Fruit fly (Drosophila melanogaster) whole organism, embryonic: ENCODE data around the gene CG4586.

Experiments used
- Abd-B ChIP-seq: fragments of 200-800 bp; sonication (Bioruptor generic); optimal IDR thresholded peaks from 2 replicates; lab custom pipeline; 2018; ENCODE audit warnings: missing biosample characterization, mild to moderate bottlenecking, missing genetic modification characterization, moderate library complexity
- Asciz ChIP-seq: fragments of 200-800 bp; sonication (Bioruptor generic); optimal IDR thresholded peaks from 2 replicates; lab custom pipeline; 2017; ENCODE audit warnings: missing biosample characterization, mild to moderate bottlenecking, missing genetic modification characterization, missing genetic modification reagents
- CG11085 ChIP-seq: fragments of 200-800 bp; sonication (Bioruptor generic); IDR thresholded peaks from 2 replicates; pipeline ENCODE4 v1.3.6; 2022; ENCODE audit warnings: missing biosample characterization, missing genetic modification characterization
- CG13296 ChIP-seq: fragments of 200-800 bp; sonication (Bioruptor generic); optimal IDR thresholded peaks from 3 replicates; lab custom pipeline; 2018; ENCODE audit warnings: missing biosample characterization, mild to moderate bottlenecking, missing genetic modification characterization
- CG13424 ChIP-seq: fragments of 200-800 bp; sonication (Bioruptor generic); optimal IDR thresholded peaks from 2 replicates; lab custom pipeline; 2019; ENCODE audit warnings: missing biosample characterization, mild to moderate bottlenecking, missing genetic modification characterization, moderate library complexity
- CG14050 ChIP-seq: fragments of 200-800 bp; sonication (Bioruptor generic); IDR thresholded peaks from 3 replicates; pipeline ENCODE4 v1.3.6; 2022; ENCODE audit warnings: missing biosample characterization, missing genetic modification characterization
- CG14710 ChIP-seq: fragments of 200-800 bp; sonication (Bioruptor generic); optimal IDR thresholded peaks from 3 replicates; lab custom pipeline; 2019; ENCODE audit warnings: missing biosample characterization, mild to moderate bottlenecking, missing genetic modification characterization, moderate library complexity
- CG15514 ChIP-seq: fragments of 200-800 bp; sonication (Bioruptor generic); optimal IDR thresholded peaks from 3 replicates; lab custom pipeline; 2017; ENCODE audit warnings: missing biosample characterization, missing genetic modification characterization, mild to moderate bottlenecking, moderate library complexity, missing genetic modification reagents
- CG1603 ChIP-seq: fragments of 200-800 bp; sonication (Bioruptor generic); optimal IDR thresholded peaks from 2 replicates; lab custom pipeline; 2019; ENCODE audit warnings: missing biosample characterization, mild to moderate bottlenecking, missing genetic modification characterization, moderate library complexity
- CG16779 ChIP-seq: fragments of 200-800 bp; sonication (Bioruptor generic); IDR thresholded peaks from 2 replicates; pipeline ENCODE4 v1.3.6; 2022; ENCODE audit warnings: missing biosample characterization, missing genetic modification characterization
- CG16813 ChIP-seq: fragments of 200-800 bp; sonication (Bioruptor generic); IDR thresholded peaks from 3 replicates; pipeline ENCODE4 v1.3.6; 2022; ENCODE audit warnings: missing biosample characterization, missing genetic modification characterization; ENCODE audit not compliant: partially characterized antibody
- CG17385 ChIP-seq: fragments of 200-800 bp; sonication (Bioruptor generic); optimal IDR thresholded peaks from 3 replicates; lab custom pipeline; 2018; ENCODE audit warnings: missing biosample characterization, mild to moderate bottlenecking, missing genetic modification characterization
- CG17912 ChIP-seq: fragments of 200-800 bp; sonication (Bioruptor generic); optimal IDR thresholded peaks from 2 replicates; lab custom pipeline; 2018; ENCODE audit warnings: missing biosample characterization, mild to moderate bottlenecking, missing genetic modification characterization
- CG2120 ChIP-seq: fragments of 200-800 bp; sonication (Bioruptor generic); optimal IDR thresholded peaks from 3 replicates; lab custom pipeline; 2016; ENCODE audit warnings: missing biosample characterization, missing genetic modification characterization
- CG2202 ChIP-seq: fragments of 200-800 bp; sonication (Bioruptor generic); optimal IDR thresholded peaks from 2 replicates; lab custom pipeline; 2018; ENCODE audit warnings: missing biosample characterization, mild to moderate bottlenecking, missing genetic modification characterization
- CG30431 ChIP-seq: fragments of 200-800 bp; sonication (Bioruptor generic); optimal IDR thresholded peaks from 2 replicates; lab custom pipeline; 2017; ENCODE audit warnings: missing biosample characterization, missing genetic modification characterization
- CG33213 ChIP-seq: fragments of 200-800 bp; sonication (Bioruptor generic); optimal IDR thresholded peaks from 3 replicates; lab custom pipeline; 2016; ENCODE audit warnings: missing biosample characterization, missing genetic modification characterization
- CG33557 ChIP-seq: fragments of 200-800 bp; sonication (Bioruptor generic); optimal IDR thresholded peaks from 2 replicates; lab custom pipeline; 2019; ENCODE audit warnings: missing biosample characterization, mild to moderate bottlenecking, missing genetic modification characterization, moderate library complexity
- CG5180 ChIP-seq: fragments of 200-800 bp; sonication (Bioruptor generic); optimal IDR thresholded peaks from 3 replicates; lab custom pipeline; 2017; ENCODE audit warnings: missing biosample characterization, missing genetic modification characterization, mild to moderate bottlenecking, moderate library complexity, missing genetic modification reagents
- CG6272 ChIP-seq: fragments of 200-800 bp; sonication (Bioruptor generic); IDR thresholded peaks from 2 replicates; pipeline ENCODE4 v1.3.6; 2022; ENCODE audit warnings: missing biosample characterization, missing genetic modification characterization
- CG8089 ChIP-seq: fragments of 200-800 bp; sonication (Bioruptor generic); optimal IDR thresholded peaks from 3 replicates; lab custom pipeline; 2016; ENCODE audit warnings: missing biosample characterization, missing genetic modification characterization
- CG8765 ChIP-seq: fragments of 200-800 bp; sonication (Bioruptor generic); IDR thresholded peaks from 2 replicates; pipeline ENCODE4 v1.3.6; 2022; ENCODE audit warnings: missing biosample characterization, missing genetic modification characterization
- D19A ChIP-seq: fragments of 200-800 bp; optimal IDR thresholded peaks from 3 replicates; lab custom pipeline; 2019; ENCODE audit warnings: missing biosample characterization, mild to moderate bottlenecking, missing genetic modification characterization, moderate library complexity
- Doc2 ChIP-seq: fragments of 200-800 bp; sonication (Bioruptor generic); IDR thresholded peaks from 2 replicates; pipeline ENCODE4 v1.3.6; 2022; ENCODE audit warnings: missing biosample characterization, missing genetic modification characterization
- Drgx ChIP-seq: fragments of 200-800 bp; sonication (Bioruptor generic); IDR thresholded peaks from 2 replicates; pipeline ENCODE4 v1.3.6; 2022; ENCODE audit warnings: missing biosample characterization, missing genetic modification characterization
- ERR ChIP-seq: fragments of 200-800 bp; sonication (Bioruptor generic); optimal IDR thresholded peaks from 2 replicates; lab custom pipeline; 2016; ENCODE audit warnings: missing biosample characterization, missing genetic modification characterization
- Ets97D ChIP-seq: fragments of 200-800 bp; sonication (Bioruptor generic); optimal IDR thresholded peaks from 3 replicates; lab custom pipeline; 2016; ENCODE audit warnings: missing biosample characterization, missing genetic modification characterization
- Fer3 ChIP-seq: fragments of 200-800 bp; sonication (Bioruptor generic); optimal IDR thresholded peaks from 2 replicates; lab custom pipeline; 2018; ENCODE audit warnings: missing biosample characterization, mild to moderate bottlenecking, missing genetic modification characterization, moderate library complexity
- HLH4C ChIP-seq: fragments of 200-800 bp; sonication (Bioruptor generic); IDR thresholded peaks from 3 replicates; pipeline ENCODE4 v1.3.6; 2022; ENCODE audit warnings: missing biosample characterization, missing genetic modification characterization; ENCODE audit not compliant: partially characterized antibody
- Hr39 ChIP-seq: fragments of >200 bp; optimal IDR thresholded peaks from 2 replicates; lab custom pipeline; 2017
- Pdp1 ChIP-seq, 2 experiments: fragments of 200-800 bp; sonication (Bioruptor generic); optimal IDR thresholded peaks; 3 replicates each; lab custom pipeline; 2016; ENCODE audit warnings: missing biosample characterization in 2 of 2, missing genetic modification characterization in 2 of 2, mild to moderate bottlenecking in 1 of 2, moderate library complexity in 1 of 2
- Rx ChIP-seq: fragments of 200-800 bp; sonication (Bioruptor generic); IDR thresholded peaks from 2 replicates; pipeline ENCODE4 v1.3.6; 2022; ENCODE audit warnings: missing biosample characterization, missing genetic modification characterization
- Side ChIP-seq: fragments of 200-800 bp; sonication (Bioruptor generic); optimal IDR thresholded peaks from 2 replicates; lab custom pipeline; 2016; ENCODE audit warnings: missing biosample characterization, missing genetic modification characterization
- Stat92E ChIP-seq, 3 experiments: fragments of >200 bp in 2 of 3; fragments of 200-800 bp in 1 of 3; sonication (Bioruptor generic) in 1 of 3; optimal IDR thresholded peaks; 2 replicates each; lab custom pipeline; 2017 to 2019; ENCODE audit warnings: missing biosample characterization in 3 of 3, missing genetic modification characterization in 3 of 3, mild to moderate bottlenecking in 1 of 3, moderate library complexity in 1 of 3
- Taf1 ChIP-seq: fragments of 200-800 bp; sonication (Bioruptor generic); IDR thresholded peaks from 2 replicates; pipeline ENCODE4 v1.3.6; 2022; ENCODE audit warnings: missing biosample characterization, missing genetic modification characterization
- br ChIP-seq: fragments of >200 bp; optimal IDR thresholded peaks from 2 replicates; lab custom pipeline; 2017
- corto ChIP-seq: fragments of 200-800 bp; sonication (Bioruptor generic); optimal IDR thresholded peaks from 2 replicates; lab custom pipeline; 2016; ENCODE audit warnings: missing biosample characterization, mild to moderate bottlenecking, missing genetic modification characterization, moderate library complexity
- cwo ChIP-seq: fragments of 200-800 bp; sonication (Bioruptor generic); optimal IDR thresholded peaks from 3 replicates; lab custom pipeline; 2017; ENCODE audit warnings: missing biosample characterization, missing genetic modification characterization, mild to moderate bottlenecking, moderate library complexity, missing genetic modification reagents
- dm ChIP-seq: fragments of 200-800 bp; sonication (Bioruptor generic); optimal IDR thresholded peaks from 3 replicates; lab custom pipeline; 2016; ENCODE audit warnings: missing biosample characterization, missing genetic modification characterization
- gcm2 ChIP-seq: fragments of 200-800 bp; sonication (Bioruptor generic); optimal IDR thresholded peaks from 2 replicates; lab custom pipeline; 2016; ENCODE audit warnings: missing biosample characterization, missing genetic modification characterization
- ind ChIP-seq: fragments of 200-800 bp; sonication (Bioruptor generic); optimal IDR thresholded peaks from 3 replicates; lab custom pipeline; 2016; ENCODE audit warnings: missing biosample characterization, missing genetic modification characterization
- insv ChIP-seq, 2 experiments: fragments of 200-800 bp; sonication (Bioruptor generic); optimal IDR thresholded peaks; 3 replicates each; lab custom pipeline; 2016 to 2018; ENCODE audit warnings: missing biosample characterization in 2 of 2, missing genetic modification characterization in 2 of 2
- jumu ChIP-seq: fragments of 200-800 bp; sonication (Bioruptor generic); optimal IDR thresholded peaks from 3 replicates; lab custom pipeline; 2016; ENCODE audit warnings: missing biosample characterization, missing genetic modification characterization
- lola ChIP-seq, 3 experiments: fragments of >200 bp in 2 of 3; fragments of 200-800 bp in 1 of 3; sonication (Bioruptor generic) in 1 of 3; optimal IDR thresholded peaks; 2 replicates each; lab custom pipeline; 2017 to 2019; ENCODE audit warnings: missing biosample characterization in 3 of 3, missing genetic modification characterization in 3 of 3, mild to moderate bottlenecking in 1 of 3, moderate library complexity in 1 of 3
- oc ChIP-seq: fragments of 200-800 bp; sonication (Bioruptor generic); optimal IDR thresholded peaks from 2 replicates; lab custom pipeline; 2018; ENCODE audit warnings: missing biosample characterization, mild to moderate bottlenecking, missing genetic modification characterization, moderate library complexity
- pb ChIP-seq: fragments of 200-800 bp; sonication (Bioruptor generic); optimal IDR thresholded peaks from 3 replicates; lab custom pipeline; 2016; ENCODE audit warnings: missing biosample characterization, missing genetic modification characterization
- shn ChIP-seq: fragments of 200-800 bp; sonication (Bioruptor generic); optimal IDR thresholded peaks from 3 replicates; lab custom pipeline; 2016; ENCODE audit warnings: missing biosample characterization, missing genetic modification characterization
- so ChIP-seq: fragments of 200-800 bp; sonication (Bioruptor generic); IDR thresholded peaks from 3 replicates; pipeline ENCODE4 v1.3.6; 2022; ENCODE audit warnings: missing biosample characterization, missing genetic modification characterization
- stwl ChIP-seq: fragments of 200-800 bp; sonication (Bioruptor generic); optimal IDR thresholded peaks from 3 replicates; lab custom pipeline; 2018; ENCODE audit warnings: missing biosample characterization, mild to moderate bottlenecking, missing genetic modification characterization, moderate library complexity
- sug ChIP-seq: fragments of 200-800 bp; optimal IDR thresholded peaks from 2 replicates; lab custom pipeline; 2019; ENCODE audit warnings: missing biosample characterization, mild to moderate bottlenecking, missing genetic modification characterization, moderate library complexity

Gene CG4586

dm6 chrX:7001135-7001769 is 31.5 kb downstream of the CG4586 start (continued):
- TF ChIP-seq CG30431 (GFP tag; lab: Kevin White, UChicago) (no peak), Drgx (GFP tag; lab: Robert Waterston, UW) (no peak; the same call in 1 of the 2 replicates), CG17385 (GFP tag; lab: Kevin White, UChicago) (peak; percentile 50), br (lab: Kevin White, UChicago) (no peak), Asciz (GFP tag; lab: Kevin White, UChicago) (peak; percentile 30), Hr39 (lab: Kevin White, UChicago) (no peak), CG14710 (tag; lab: Kevin White, UChicago) (peak; percentile 25), so (GFP tag; lab: Robert Waterston, UW) (peak; percentile 23; the same call in 1 of the 3 replicates), CG16779 (GFP tag; lab: Robert Waterston, UW) (0 out of 2 replicates have a peak, but pooled peaks have one; percentile 10), ERR (GFP tag; lab: Kevin White, UChicago) (no peak), Rx (GFP tag; lab: Robert Waterston, UW) (no peak), CG33557 (GFP tag; lab: Kevin White, UChicago) (no peak), insv (GFP tag; optimal IDR thresholded peaks at IDR 0.05; lab: Kevin White, UChicago) (peak in 1 of 2 experiments; percentile 35), jumu (GFP tag; lab: Kevin White, UChicago) (no peak), Ets97D (no peak), CG8089 (GFP tag; lab: Kevin White, UChicago) (no peak), CG6272 (no peak), Taf1 (GFP tag; lab: Robert Waterston, UW) (no peak), Pdp1 (GFP tag; optimal IDR thresholded peaks at IDR 0.05; lab: Kevin White, UChicago) (peak in 1 of 2 experiments; percentile 63), Doc2 (no peak), ind (peak; percentile 28), CG16813 (GFP tag; lab: Robert Waterston, UW) (no peak), dm (GFP tag; lab: Kevin White, UChicago) (no peak), CG2202 (tag; lab: Kevin White, UChicago) (no peak), CG1603 (tag; lab: Kevin White, UChicago) (no peak), CG13424 (tag; lab: Kevin White, UChicago) (peak; percentile 63), pb (no peak), CG8765 (GFP tag; lab: Robert Waterston, UW) (no peak), gcm2 (GFP tag; lab: Kevin White, UChicago) (no peak), Stat92E (GFP tag; optimal IDR thresholded peaks at IDR 0.05; lab: Kevin White, UChicago) (no peak), Side (GFP tag; lab: Kevin White, UChicago) (no peak), oc (tag; lab: Kevin White, UChicago) (peak; percentile 29), CG5180 (GFP tag; lab: Kevin White, UChicago) (peak; percentile 37), D19A (tag; lab: Kevin White, UChicago) (peak; percentile 53), cwo (peak; percentile 40), HLH4C (GFP tag; lab: Robert Waterston, UW) (no peak), CG14050 (no peak), CG17912 (no peak), CG11085 (GFP tag; lab: Robert Waterston, UW) (0 out of 2 replicates have a peak, but pooled peaks have one; percentile 37), CG2120 (peak; percentile 66), lola (GFP tag; optimal IDR thresholded peaks at IDR 0.05; lab: Kevin White, UChicago) (no peak), corto (GFP tag; lab: Kevin White, UChicago) (peak; percentile 31), stwl (tag; lab: Kevin White, UChicago) (no peak), Fer3 (tag; lab: Kevin White, UChicago) (peak; percentile 39), shn (GFP tag; lab: Kevin White, UChicago) (no peak), CG13296 (peak; percentile 14), CG15514 (GFP tag; lab: Kevin White, UChicago) (no peak), sug (tag; lab: Kevin White, UChicago) (no peak), CG33213 (no peak), Abd-B (GFP tag; lab: Kevin White, UChicago) (peak; percentile 8)
